Worm (Caenorhabditis elegans): ENCODE results near the gene fbxa-80.

DNA sequence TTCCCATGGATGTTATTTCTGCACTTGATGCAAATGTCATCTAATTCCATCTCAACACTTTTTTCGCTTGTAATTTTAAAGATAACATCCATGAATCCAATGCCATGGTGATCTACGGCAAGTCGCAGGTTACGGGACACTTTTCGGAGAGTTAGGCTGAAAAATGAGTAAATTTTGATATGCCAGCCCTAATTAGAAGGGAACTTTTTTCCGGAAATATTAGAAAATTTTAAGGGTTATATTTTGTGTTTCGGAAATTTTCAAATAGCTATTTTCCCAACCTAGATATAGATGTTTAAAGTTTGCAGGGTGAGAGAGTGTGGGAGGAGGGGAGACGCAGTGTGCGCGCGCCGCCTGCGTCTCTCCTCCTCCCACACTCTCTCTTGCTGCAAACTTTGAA lies 7.7 kb downstream of the fbxa-80 start:
- no peak for TF ChIP-seq ceh-13 (GFP tag; optimal IDR thresholded peaks at IDR 0.05)
- no peak for TF ChIP-seq hnd-1 (tag; optimal IDR thresholded peaks at IDR 0.05)

Measured in whole organism, early embryonic.